Worm (Caenorhabditis elegans): ENCODE data around the gene W09D10.5.

ce11 chrIII:10755480-10756066, 44.2 kb upstream of the W09D10.5 start, which contains the start of gene hpl-2:
- TF ChIP-seq flt-1 (GFP tag; IDR thresholded peaks at IDR 0.05), result no peak
- no peak for TF ChIP-seq ztf-29 (GFP tag; IDR thresholded peaks at IDR 0.05)
- no peak for TF ChIP-seq cog-1 (tag; optimal IDR thresholded peaks at IDR 0.05)
- no peak for TF ChIP-seq tab-1 (GFP tag; IDR thresholded peaks at IDR 0.05)
- no peak for TF ChIP-seq ref-1 (GFP tag; conservative IDR thresholded peaks at IDR 0.05)
- TF ChIP-seq med-1 (GFP tag; optimal IDR thresholded peaks at IDR 0.05; ENCODE audit: insufficient read depth), result no peak
- TF ChIP-seq T22C8.4 (GFP tag; IDR thresholded peaks at IDR 0.05), result no peak

Data from whole organism, midembryonic.